Worm (Caenorhabditis elegans) whole organism, L4 larva: ENCODE results near the gene srw-12.

ENCODE experiments used
- Y105C5A.15 ChIP-seq: fragments of 200-800 bp; sonication (Bioruptor generic); IDR thresholded peaks from 2 replicates; pipeline ENCODE4 v1.3.6; 2022; ENCODE audit warnings: missing genetic modification characterization, missing compliant biosample characterization
- ama-1 ChIP-seq: fragments of 150-350 bp; optimal IDR thresholded peaks from 2 replicates; lab custom pipeline; 2014; ENCODE audit warnings: inconsistent platforms, mixed read lengths
- fos-1 ChIP-seq: fragments of 150-350 bp; optimal IDR thresholded peaks from 2 replicates; lab custom pipeline; 2014; ENCODE audit warnings: missing biosample characterization, missing genetic modification characterization
- pha-4 ChIP-seq, 2 experiments: fragments of 150-350 bp in 1 of 2; fragments of 200-800 bp in 1 of 2; sonication (Bioruptor generic) in 1 of 2; IDR thresholded peaks in 1 of 2; optimal IDR thresholded peaks in 1 of 2; 2 replicates each; pipeline versions ENCODE4 v1.3.6 to Lab custom; 2014 to 2022; ENCODE audit warnings: missing genetic modification characterization in 2 of 2, missing genetic modification reagents in 2 of 2, missing biosample characterization in 1 of 2, missing compliant biosample characterization in 1 of 2

DNA sequence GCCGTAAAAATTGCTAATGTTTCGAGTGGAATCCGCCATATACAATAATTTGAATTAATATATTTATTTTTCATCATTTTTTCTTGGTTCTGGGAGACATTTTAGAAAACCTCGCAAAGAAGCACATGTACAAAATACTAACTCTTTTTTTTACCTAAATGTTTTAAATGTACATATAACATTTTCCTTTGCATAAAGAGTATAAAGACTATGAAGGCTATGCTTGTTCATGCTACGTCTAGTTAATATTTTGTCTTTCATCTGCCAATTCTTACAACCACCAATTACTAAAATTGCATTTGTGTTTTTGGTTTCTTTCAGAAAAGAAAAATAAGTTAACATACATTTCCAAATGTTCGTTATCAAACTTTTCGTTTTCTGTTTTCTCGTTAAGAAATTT, 17.1 kb downstream of the srw-12 start, which contains the start of gene irld-25:
- TF ChIP-seq pha-4 (GFP tag; IDR thresholded peaks at IDR 0.05; lab: Robert Waterston, UW) (no peak), pha-4 (tag; optimal IDR thresholded peaks at IDR 0.05; lab: Kevin White, UChicago) (no peak), ama-1 (no peak), fos-1 (no peak), Y105C5A.15 (GFP tag; lab: Robert Waterston, UW) (no peak)
